Fruit fly (Drosophila melanogaster) whole organism, embryonic: ENCODE results near the gene nanos.

Experiments used
- Ada2b ChIP-seq: fragments of 200-800 bp; sonication (Bioruptor generic); IDR thresholded peaks from 2 replicates; pipeline ENCODE4 v1.3.6; 2022; ENCODE audit warnings: missing biosample characterization, missing genetic modification characterization
- Antp ChIP-seq: fragments of 200-800 bp; sonication (Bioruptor generic); optimal IDR thresholded peaks from 3 replicates; lab custom pipeline; 2016; ENCODE audit warnings: missing biosample characterization, missing genetic modification characterization
- Awh ChIP-seq: fragments of 200-800 bp; sonication (Bioruptor generic); IDR thresholded peaks from 2 replicates; pipeline ENCODE4, ENCODE4 v1.3.6; 2022; ENCODE audit warnings: missing biosample characterization, missing genetic modification characterization
- Bgb ChIP-seq: fragments of 200-800 bp; sonication (Bioruptor generic); IDR thresholded peaks from 2 replicates; pipeline ENCODE4 v1.3.6; 2022; ENCODE audit warnings: missing biosample characterization, missing genetic modification characterization; ENCODE audit not compliant: partially characterized antibody
- CG10959 ChIP-seq: fragments of 200-800 bp; sonication (Bioruptor generic); IDR thresholded peaks from 2 replicates; pipeline ENCODE4 v1.3.6; 2022; ENCODE audit warnings: missing biosample characterization, missing genetic modification characterization
- CG11696 ChIP-seq: fragments of 200-800 bp; sonication (Bioruptor generic); IDR thresholded peaks from 2 replicates; pipeline ENCODE4 v1.3.6; 2022; ENCODE audit warnings: missing biosample characterization, missing genetic modification characterization
- CG12104 ChIP-seq: fragments of 200-800 bp; sonication (Bioruptor generic); optimal IDR thresholded peaks from 3 replicates; lab custom pipeline; 2016; ENCODE audit warnings: missing biosample characterization, missing genetic modification characterization
- CG13296 ChIP-seq: fragments of 200-800 bp; sonication (Bioruptor generic); optimal IDR thresholded peaks from 3 replicates; lab custom pipeline; 2018; ENCODE audit warnings: missing biosample characterization, mild to moderate bottlenecking, missing genetic modification characterization
- CG14014 ChIP-seq: fragments of 200-800 bp; sonication (Bioruptor generic); IDR thresholded peaks from 2 replicates; pipeline ENCODE4 v1.3.6; 2022; ENCODE audit warnings: missing biosample characterization, missing genetic modification characterization
- CG14441 ChIP-seq: fragments of 200-800 bp; sonication (Bioruptor generic); IDR thresholded peaks from 2 replicates; pipeline ENCODE4 v1.3.6; 2022; ENCODE audit warnings: missing biosample characterization, missing genetic modification characterization
- CG15479 ChIP-seq: fragments of 200-800 bp; sonication (Bioruptor generic); optimal IDR thresholded peaks from 3 replicates; lab custom pipeline; 2019; ENCODE audit warnings: missing biosample characterization, mild to moderate bottlenecking, missing genetic modification characterization, moderate library complexity
- CG17612 ChIP-seq: fragments of 200-800 bp; sonication (Bioruptor generic); IDR thresholded peaks from 2 replicates; pipeline ENCODE4 v1.3.6; 2022; ENCODE audit warnings: missing biosample characterization, missing genetic modification characterization
- CG17802 ChIP-seq: fragments of 200-800 bp; sonication (Bioruptor generic); optimal IDR thresholded peaks from 2 replicates; lab custom pipeline; 2018; ENCODE audit warnings: missing biosample characterization, mild to moderate bottlenecking, missing genetic modification characterization, moderate library complexity
- CG17912 ChIP-seq: fragments of 200-800 bp; sonication (Bioruptor generic); optimal IDR thresholded peaks from 2 replicates; lab custom pipeline; 2018; ENCODE audit warnings: missing biosample characterization, mild to moderate bottlenecking, missing genetic modification characterization
- CG2129 ChIP-seq: fragments of 200-800 bp; sonication (Bioruptor generic); IDR thresholded peaks from 2 replicates; pipeline ENCODE4 v1.3.6; 2022; ENCODE audit warnings: missing biosample characterization, missing genetic modification characterization; ENCODE audit not compliant: partially characterized antibody
- CG3847 ChIP-seq: fragments of 200-800 bp; sonication (Bioruptor generic); IDR thresholded peaks from 2 replicates; pipeline ENCODE4 v1.3.6; 2022; ENCODE audit warnings: missing biosample characterization, missing genetic modification characterization
- CG7786 ChIP-seq: fragments of 200-800 bp; sonication (Bioruptor generic); optimal IDR thresholded peaks from 2 replicates; lab custom pipeline; 2016; ENCODE audit warnings: missing biosample characterization, missing genetic modification characterization
- CG8924 ChIP-seq: fragments of 200-800 bp; optimal IDR thresholded peaks from 3 replicates; lab custom pipeline; 2019; ENCODE audit warnings: missing biosample characterization, mild to moderate bottlenecking, missing genetic modification characterization, moderate library complexity
- CG9932 ChIP-seq: fragments of 200-800 bp; sonication (Bioruptor generic); IDR thresholded peaks from 2 replicates; pipeline ENCODE4 v1.3.6; 2022; ENCODE audit warnings: missing biosample characterization, missing genetic modification characterization
- CoRest ChIP-seq: fragments of 200-800 bp; sonication (Bioruptor generic); optimal IDR thresholded peaks from 3 replicates; lab custom pipeline; 2018; ENCODE audit warnings: missing biosample characterization, mild to moderate bottlenecking, missing genetic modification characterization, moderate library complexity
- HLH54F ChIP-seq: fragments of 200-800 bp; sonication (Bioruptor generic); optimal IDR thresholded peaks from 3 replicates; lab custom pipeline; 2016; ENCODE audit warnings: missing biosample characterization, missing genetic modification characterization
- Hand ChIP-seq: fragments of 200-800 bp; sonication (Bioruptor generic); optimal IDR thresholded peaks from 2 replicates; lab custom pipeline; 2017; ENCODE audit warnings: mild to moderate bottlenecking, missing biosample characterization, missing genetic modification reagents, missing genetic modification characterization
- Mrtf ChIP-seq: fragments of 200-800 bp; sonication (Bioruptor generic); IDR thresholded peaks from 3 replicates; pipeline ENCODE4 v1.3.6; 2022; ENCODE audit warnings: missing biosample characterization, missing genetic modification characterization
- Sry-β ChIP-seq: fragments of 200-800 bp; sonication (Bioruptor generic); optimal IDR thresholded peaks from 2 replicates; lab custom pipeline; 2018; ENCODE audit warnings: missing biosample characterization, mild to moderate bottlenecking, missing genetic modification characterization, moderate library complexity
- Tbp ChIP-seq: fragments of >200 bp; optimal IDR thresholded peaks from 2 replicates; lab custom pipeline; 2018; ENCODE audit warnings: missing biosample characterization, missing genetic modification characterization
- ap ChIP-seq: fragments of 200-800 bp; sonication (Bioruptor generic); IDR thresholded peaks from 2 replicates; pipeline ENCODE4 v1.3.6; 2022; ENCODE audit warnings: missing biosample characterization, missing genetic modification characterization
- cas ChIP-seq: fragments of 200-800 bp; sonication (Bioruptor generic); IDR thresholded peaks from 2 replicates; pipeline ENCODE4 v1.3.6; 2022; ENCODE audit warnings: missing biosample characterization, missing genetic modification characterization
- caup ChIP-seq: fragments of 200-800 bp; sonication (Bioruptor generic); optimal IDR thresholded peaks from 3 replicates; lab custom pipeline; 2017; ENCODE audit warnings: missing biosample characterization, mild to moderate bottlenecking, missing genetic modification characterization, moderate library complexity; ENCODE audit not compliant: severe bottlenecking
- corto ChIP-seq: fragments of 200-800 bp; sonication (Bioruptor generic); optimal IDR thresholded peaks from 2 replicates; lab custom pipeline; 2016; ENCODE audit warnings: missing biosample characterization, mild to moderate bottlenecking, missing genetic modification characterization, moderate library complexity
- crol ChIP-seq: fragments of 200-800 bp; sonication (Bioruptor generic); IDR thresholded peaks from 2 replicates; pipeline ENCODE4 v1.3.6; 2022; ENCODE audit warnings: missing biosample characterization, missing genetic modification characterization
- cwo ChIP-seq: fragments of 200-800 bp; sonication (Bioruptor generic); optimal IDR thresholded peaks from 3 replicates; lab custom pipeline; 2017; ENCODE audit warnings: missing biosample characterization, missing genetic modification characterization, mild to moderate bottlenecking, moderate library complexity, missing genetic modification reagents
- dati ChIP-seq: fragments of 200-800 bp; sonication (Bioruptor generic); IDR thresholded peaks from 2 replicates; pipeline ENCODE4 v1.3.6; 2022; ENCODE audit warnings: missing biosample characterization, missing genetic modification characterization
- esg ChIP-seq: fragments of 200-800 bp; sonication (Bioruptor generic); conservative IDR thresholded peaks from 2 replicates; pipeline ENCODE4 v1.3.6; 2022; ENCODE audit warnings: missing biosample characterization, missing genetic modification characterization
- fd3F ChIP-seq: fragments of 200-800 bp; sonication (Bioruptor generic); optimal IDR thresholded peaks from 2 replicates; lab custom pipeline; 2018; ENCODE audit warnings: missing biosample characterization, mild to moderate bottlenecking, missing genetic modification characterization, moderate library complexity
- gsb ChIP-seq: fragments of 200-800 bp; sonication (Bioruptor generic); IDR thresholded peaks from 2 replicates; pipeline ENCODE4 v1.3.6; 2022; ENCODE audit warnings: missing biosample characterization, missing genetic modification characterization
- ham ChIP-seq: fragments of 200-800 bp; sonication (Bioruptor generic); IDR thresholded peaks from 2 replicates; pipeline ENCODE4 v1.3.6; 2022; ENCODE audit warnings: missing biosample characterization, missing genetic modification characterization
- hkb ChIP-seq, 2 experiments: fragments of 200-800 bp in 1 of 2; fragments of >200 bp in 1 of 2; sonication (Bioruptor generic) in 1 of 2; IDR thresholded peaks in 1 of 2; optimal IDR thresholded peaks in 1 of 2; 2 replicates each; pipeline versions ENCODE4 v1.3.6 to Lab custom; 2017 to 2022; ENCODE audit warnings: missing biosample characterization in 1 of 2, missing genetic modification characterization in 1 of 2
- insv ChIP-seq, 2 experiments: fragments of 200-800 bp; sonication (Bioruptor generic); optimal IDR thresholded peaks; 3 replicates each; lab custom pipeline; 2016 to 2018; ENCODE audit warnings: missing biosample characterization in 2 of 2, missing genetic modification characterization in 2 of 2
- maf-S ChIP-seq: fragments of 200-800 bp; sonication (Bioruptor generic); optimal IDR thresholded peaks from 2 replicates; lab custom pipeline; 2016; ENCODE audit warnings: missing biosample characterization, missing genetic modification characterization
- pan ChIP-seq, 4 experiments: fragments of >200 bp in 3 of 4; fragments of 200-800 bp in 1 of 4; sonication (Bioruptor generic) in 1 of 4; optimal IDR thresholded peaks in 3 of 4; IDR thresholded peaks in 1 of 4; 2 replicates each; pipeline versions ENCODE4 v1.3.6 to Lab custom; 2017 to 2022; ENCODE audit warnings: missing biosample characterization in 2 of 4, missing genetic modification characterization in 2 of 4, mixed read lengths in 1 of 4
- ranshi ChIP-seq: fragments of 200-800 bp; sonication (Bioruptor generic); IDR thresholded peaks from 2 replicates; pipeline ENCODE4 v1.3.6; 2022; ENCODE audit warnings: missing biosample characterization, missing genetic modification characterization
- repo ChIP-seq: fragments of 200-800 bp; sonication (Bioruptor generic); optimal IDR thresholded peaks from 2 replicates; lab custom pipeline; 2016; ENCODE audit warnings: missing biosample characterization, missing genetic modification characterization
- sc ChIP-seq, 3 experiments: fragments of >200 bp in 2 of 3; fragments of 200-800 bp in 1 of 3; sonication (Bioruptor generic) in 1 of 3; optimal IDR thresholded peaks; 2 replicates in 2 of 3; 3 replicates in 1 of 3; lab custom pipeline; 2017; ENCODE audit warnings: mild to moderate bottlenecking in 1 of 3, missing biosample characterization in 1 of 3, missing genetic modification characterization in 1 of 3, missing genetic modification reagents in 1 of 3
- so ChIP-seq: fragments of 200-800 bp; sonication (Bioruptor generic); IDR thresholded peaks from 3 replicates; pipeline ENCODE4 v1.3.6; 2022; ENCODE audit warnings: missing biosample characterization, missing genetic modification characterization
- tap ChIP-seq: fragments of 200-800 bp; optimal IDR thresholded peaks from 3 replicates; lab custom pipeline; 2019; ENCODE audit warnings: missing biosample characterization, mild to moderate bottlenecking, missing genetic modification characterization, moderate library complexity
- wdn ChIP-seq: fragments of 200-800 bp; sonication (Bioruptor generic); IDR thresholded peaks from 2 replicates; pipeline ENCODE4 v1.3.6; 2022; ENCODE audit warnings: missing biosample characterization, missing genetic modification characterization
- zf30C ChIP-seq: fragments of 200-800 bp; sonication (Bioruptor generic); optimal IDR thresholded peaks from 3 replicates; lab custom pipeline; 2018; ENCODE audit warnings: missing biosample characterization, mild to moderate bottlenecking, missing genetic modification characterization

Gene nanos

DNA sequence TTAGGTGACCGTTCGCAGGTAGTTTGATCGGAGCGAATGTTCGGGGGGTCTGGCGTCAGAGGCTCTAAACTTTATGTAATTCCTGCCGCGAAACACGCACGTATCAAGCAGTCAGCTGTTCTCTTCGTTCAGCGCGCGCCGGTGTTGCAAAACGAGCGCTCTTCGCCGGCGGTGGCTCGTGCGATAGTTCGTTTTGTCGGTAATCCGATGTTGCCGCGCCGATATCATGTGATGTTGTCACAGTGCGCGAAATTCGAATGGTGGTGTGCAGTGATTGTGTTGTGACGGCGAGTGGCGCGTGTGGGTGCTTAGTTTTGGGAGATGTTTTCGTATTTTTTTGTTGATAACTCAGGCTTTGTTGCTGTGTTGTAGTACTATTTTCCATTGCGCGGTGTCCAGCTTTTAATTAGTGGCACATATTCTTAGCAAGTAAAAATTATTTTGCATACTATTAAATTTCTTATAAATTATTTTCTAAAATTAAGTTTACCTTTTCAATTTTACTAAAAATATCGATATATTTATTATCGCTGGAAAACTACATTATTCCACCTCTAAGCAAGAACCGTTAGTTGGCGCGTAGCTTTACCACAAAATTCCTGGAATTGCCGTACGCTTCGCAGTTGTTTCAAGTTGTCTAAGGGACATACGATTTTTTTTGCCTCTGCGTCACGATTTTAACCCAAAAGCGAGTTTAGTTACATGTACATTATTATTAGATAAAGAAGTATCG, at the start of gene nanos (continued):
- TF ChIP-seq so (GFP tag; lab: Robert Waterston, UW) (0 out of 3 replicates have a peak, but pooled peaks have one; percentile 11), CG2129 (GFP tag; lab: Robert Waterston, UW) (peak; percentile 92), CG14441 (GFP tag; lab: Robert Waterston, UW) (peak; percentile 64), dati (GFP tag; lab: Robert Waterston, UW) (no peak), CG14014 (GFP tag; lab: Robert Waterston, UW) (peak; percentile 49; the same call in 1 of the 2 replicates), CoRest (tag; lab: Kevin White, UChicago) (peak; percentile 68), CG9932 (GFP tag; lab: Robert Waterston, UW) (peak; percentile 96), esg (no peak), Awh (no peak), Sry-β (no peak), ranshi (GFP tag; lab: Robert Waterston, UW) (peak; percentile 40; the same call in 1 of the 2 replicates), CG7786 (GFP tag; lab: Kevin White, UChicago) (peak; percentile 76), crol (no peak), Bgb (peak; percentile 100), cas (no peak; the same call in 1 of the 2 replicates), CG17912 (GFP tag; lab: Kevin White, UChicago) (peak; percentile 74), ap (GFP tag; lab: Robert Waterston, UW) (0 out of 2 replicates have a peak, but pooled peaks have one; percentile 7), HLH54F (GFP tag; lab: Kevin White, UChicago) (peak; percentile 75), sc (optimal IDR thresholded peaks at IDR 0.05; lab: Kevin White, UChicago) (no peak), sc (GFP tag; optimal IDR thresholded peaks at IDR 0.05; lab: Kevin White, UChicago) (no peak), corto (GFP tag; lab: Kevin White, UChicago) (no peak), CG12104 (GFP tag; lab: Kevin White, UChicago) (peak; percentile 53), hkb (optimal IDR thresholded peaks at IDR 0.05; lab: Kevin White, UChicago) (no peak), hkb (GFP tag; IDR thresholded peaks at IDR 0.05; lab: Robert Waterston, UW) (peak; percentile 51), CG17802 (tag; lab: Kevin White, UChicago) (peak; percentile 49), maf-S (GFP tag; lab: Kevin White, UChicago) (peak; percentile 69), CG8924 (peak; percentile 21), Tbp (GFP tag; lab: Kevin White, UChicago) (no peak), CG17612 (GFP tag; lab: Robert Waterston, UW) (no peak), Antp (GFP tag; lab: Kevin White, UChicago) (peak; percentile 84), Hand (GFP tag; lab: Kevin White, UChicago) (no peak), gsb (no peak), fd3F (GFP tag; lab: Kevin White, UChicago) (no peak), Mrtf (GFP tag; lab: Robert Waterston, UW) (peak; percentile 50; the same call in 2 of the 3 replicates), tap (tag; lab: Kevin White, UChicago) (peak; percentile 11), ham (0 out of 2 replicates have a peak, but pooled peaks have one; percentile 18), CG10959 (GFP tag; lab: Robert Waterston, UW) (no peak), CG15479 (GFP tag; lab: Kevin White, UChicago) (no peak), wdn (GFP tag; lab: Robert Waterston, UW) (0 out of 2 replicates have a peak, but pooled peaks have one; percentile 27), caup (peak; percentile 81), pan (optimal IDR thresholded peaks at IDR 0.05; lab: Kevin White, UChicago) (no peak), pan (GFP tag; optimal IDR thresholded peaks at IDR 0.05 in 1 of 2, IDR thresholded peaks at IDR 0.05 in 1 of 2) (no peak), repo (GFP tag; lab: Kevin White, UChicago) (peak; percentile 49), Ada2b (GFP tag; lab: Robert Waterston, UW) (peak; percentile 44; the same call in 1 of the 2 replicates), CG3847 (GFP tag; lab: Robert Waterston, UW) (peak; percentile 92), zf30C (GFP tag; lab: Kevin White, UChicago) (no peak), CG11696 (GFP tag; lab: Robert Waterston, UW) (no peak), CG13296 (GFP tag; lab: Kevin White, UChicago) (peak; percentile 45), cwo (GFP tag; lab: Kevin White, UChicago) (peak; percentile 14), insv (GFP tag; optimal IDR thresholded peaks at IDR 0.05; lab: Kevin White, UChicago) (peak in 1 of 2 experiments; percentile 23)
